Worm (Caenorhabditis elegans) whole organism, L2 larva: Measurements from ENCODE around the gene C50F4.10.

Experiments used
- C34F6.9 ChIP-seq: fragments of 150-350 bp; optimal IDR thresholded peaks from 2 replicates; lab custom pipeline; 2014; ENCODE audit warnings: missing biosample characterization, missing genetic modification characterization
- F13H6.1 ChIP-seq: sonication (generic microtip); optimal IDR thresholded peaks from 2 replicates; lab custom pipeline; 2016; ENCODE audit warnings: missing genetic modification characterization, missing compliant biosample characterization
- R02D3.7 ChIP-seq: fragments of 150-350 bp; optimal IDR thresholded peaks from 2 replicates; lab custom pipeline; 2014; ENCODE audit warnings: missing biosample characterization, missing genetic modification characterization
- Y55F3AM.14 ChIP-seq: fragments of 200-800 bp; sonication (Bioruptor generic); optimal IDR thresholded peaks from 2 replicates; lab custom pipeline; 2018; ENCODE audit warnings: mild to moderate bottlenecking, missing genetic modification characterization, missing compliant biosample characterization
- ZK546.5 ChIP-seq: sonication (generic microtip); optimal IDR thresholded peaks from 2 replicates; lab custom pipeline; 2017; ENCODE audit warnings: missing biosample characterization, missing genetic modification characterization
- alr-1 ChIP-seq: fragments of 150-350 bp; optimal IDR thresholded peaks from 2 replicates; lab custom pipeline; 2014; ENCODE audit warnings: missing biosample characterization, missing genetic modification characterization
- aly-2 ChIP-seq: fragments of 150-350 bp; optimal IDR thresholded peaks from 2 replicates; lab custom pipeline; 2014; ENCODE audit warnings: missing biosample characterization, missing genetic modification characterization
- ama-1 ChIP-seq: fragments of 150-350 bp; optimal IDR thresholded peaks from 2 replicates; lab custom pipeline; 2018; ENCODE audit warnings: inconsistent platforms
- blmp-1 ChIP-seq: sonication (generic microtip); optimal IDR thresholded peaks from 2 replicates; lab custom pipeline; 2017; ENCODE audit warnings: missing genetic modification characterization, mild to moderate bottlenecking, missing compliant biosample characterization, antibody characterized with exemption, moderate library complexity; ENCODE audit not compliant: insufficient read depth
- ceh-16 ChIP-seq: fragments of 150-350 bp; optimal IDR thresholded peaks from 2 replicates; lab custom pipeline; 2014; ENCODE audit warnings: missing biosample characterization, missing genetic modification characterization
- ceh-82 ChIP-seq: fragments of 150-350 bp; optimal IDR thresholded peaks from 2 replicates; lab custom pipeline; 2014; ENCODE audit warnings: missing biosample characterization, missing genetic modification characterization
- crh-2 ChIP-seq: sonication (generic microtip); optimal IDR thresholded peaks from 2 replicates; lab custom pipeline; 2017; ENCODE audit warnings: missing biosample characterization, missing genetic modification characterization
- dmd-4 ChIP-seq: sonication (generic microtip); optimal IDR thresholded peaks from 2 replicates; lab custom pipeline; 2017; ENCODE audit warnings: missing biosample characterization, missing genetic modification characterization
- egl-27 ChIP-seq: sonication (generic microtip); optimal IDR thresholded peaks from 3 replicates; lab custom pipeline; 2017; ENCODE audit warnings: missing biosample characterization, missing genetic modification reagents, missing genetic modification characterization
- elt-1 ChIP-seq: fragments of 150-350 bp; optimal IDR thresholded peaks from 2 replicates; lab custom pipeline; 2014; ENCODE audit warnings: missing biosample characterization, missing genetic modification characterization
- elt-3 ChIP-seq: sonication (generic microtip); optimal IDR thresholded peaks from 2 replicates; lab custom pipeline; 2017; ENCODE audit warnings: missing biosample characterization, missing genetic modification characterization
- fos-1 ChIP-seq: fragments of 150-350 bp; optimal IDR thresholded peaks from 2 replicates; lab custom pipeline; 2014; ENCODE audit warnings: missing biosample characterization, missing genetic modification characterization
- gmeb-1 ChIP-seq: fragments of 150-350 bp; optimal IDR thresholded peaks from 2 replicates; lab custom pipeline; 2014; ENCODE audit warnings: missing biosample characterization, missing genetic modification characterization
- lin-11 ChIP-seq: fragments of 150-350 bp; sonication (generic microtip); optimal IDR thresholded peaks from 2 replicates; lab custom pipeline; 2014; ENCODE audit warnings: missing biosample characterization, missing genetic modification characterization, inconsistent platforms, mixed read lengths
- lin-13 ChIP-seq: fragments of 150-350 bp; optimal IDR thresholded peaks from 2 replicates; lab custom pipeline; 2014; ENCODE audit warnings: missing biosample characterization, missing genetic modification reagents, missing genetic modification characterization
- lin-39 ChIP-seq: fragments of 150-350 bp; optimal IDR thresholded peaks from 2 replicates; lab custom pipeline; 2014; ENCODE audit warnings: missing biosample characterization, missing genetic modification reagents, missing genetic modification characterization
- lsy-2 ChIP-seq, 2 experiments: fragments of 150-350 bp in 1 of 2; sonication (generic microtip) in 1 of 2; optimal IDR thresholded peaks; 2 replicates each; lab custom pipeline; 2014 to 2017; ENCODE audit warnings: missing biosample characterization in 2 of 2, missing genetic modification characterization in 2 of 2
- mab-5 ChIP-seq: fragments of 150-350 bp; optimal IDR thresholded peaks from 2 replicates; lab custom pipeline; 2014; ENCODE audit warnings: missing biosample characterization, missing genetic modification characterization
- mbf-1 ChIP-seq: sonication (generic microtip); optimal IDR thresholded peaks from 2 replicates; lab custom pipeline; 2017; ENCODE audit warnings: missing biosample characterization, missing genetic modification characterization
- mdl-1 ChIP-seq, 2 experiments: fragments of 150-350 bp in 1 of 2; sonication (generic microtip) in 1 of 2; optimal IDR thresholded peaks; 2 replicates each; lab custom pipeline; 2017; ENCODE audit warnings: missing biosample characterization in 2 of 2, missing genetic modification characterization in 2 of 2
- nhr-10 ChIP-seq: sonication (generic microtip); optimal IDR thresholded peaks from 2 replicates; lab custom pipeline; 2017; ENCODE audit warnings: missing biosample characterization, missing genetic modification characterization
- nhr-11 ChIP-seq: fragments of 150-350 bp; optimal IDR thresholded peaks from 2 replicates; lab custom pipeline; 2014; ENCODE audit warnings: missing biosample characterization, missing genetic modification characterization
- nhr-12 ChIP-seq: fragments of 150-350 bp; optimal IDR thresholded peaks from 2 replicates; lab custom pipeline; 2014; ENCODE audit warnings: missing biosample characterization, missing genetic modification characterization
- nhr-129 ChIP-seq: fragments of 150-350 bp; optimal IDR thresholded peaks from 2 replicates; lab custom pipeline; 2014; ENCODE audit warnings: missing biosample characterization, missing genetic modification characterization
- nhr-21 ChIP-seq: fragments of 150-350 bp; optimal IDR thresholded peaks from 2 replicates; lab custom pipeline; 2014; ENCODE audit warnings: missing biosample characterization, missing genetic modification characterization
- nhr-23 ChIP-seq: fragments of 150-350 bp; optimal IDR thresholded peaks from 2 replicates; lab custom pipeline; 2014; ENCODE audit warnings: missing biosample characterization, missing genetic modification reagents, missing genetic modification characterization
- nhr-237 ChIP-seq: fragments of 150-350 bp; optimal IDR thresholded peaks from 2 replicates; lab custom pipeline; 2014; ENCODE audit warnings: missing biosample characterization, missing genetic modification characterization
- nhr-25 ChIP-seq: fragments of 150-350 bp; sonication (generic microtip); optimal IDR thresholded peaks from 3 replicates; lab custom pipeline; 2014; ENCODE audit warnings: missing biosample characterization, missing genetic modification characterization
- nhr-6 ChIP-seq: fragments of 150-350 bp; optimal IDR thresholded peaks from 2 replicates; lab custom pipeline; 2014; ENCODE audit warnings: missing biosample characterization, missing genetic modification characterization
- nhr-77 ChIP-seq: fragments of 150-350 bp; optimal IDR thresholded peaks from 2 replicates; lab custom pipeline; 2014; ENCODE audit warnings: missing biosample characterization, missing genetic modification characterization
- peb-1 ChIP-seq: fragments of 150-350 bp; optimal IDR thresholded peaks from 2 replicates; lab custom pipeline; 2014; ENCODE audit warnings: missing biosample characterization, missing genetic modification characterization
- sem-4 ChIP-seq: fragments of 150-350 bp; optimal IDR thresholded peaks from 2 replicates; lab custom pipeline; 2014; ENCODE audit warnings: missing biosample characterization, missing genetic modification reagents, missing genetic modification characterization
- skn-1 ChIP-seq: sonication (generic microtip); optimal IDR thresholded peaks from 2 replicates; lab custom pipeline; 2017; ENCODE audit warnings: missing biosample characterization, missing genetic modification characterization
- sma-3 ChIP-seq: sonication (generic microtip); optimal IDR thresholded peaks from 2 replicates; lab custom pipeline; 2016; ENCODE audit warnings: missing genetic modification reagents, missing genetic modification characterization, missing compliant biosample characterization
- sma-9 ChIP-seq, 2 experiments: fragments of 150-350 bp in 1 of 2; sonication (generic microtip) in 1 of 2; optimal IDR thresholded peaks; 2 replicates each; lab custom pipeline; 2014 to 2016; ENCODE audit warnings: missing genetic modification characterization in 2 of 2, mild to moderate bottlenecking in 1 of 2, missing biosample characterization in 1 of 2, missing compliant biosample characterization in 1 of 2, missing genetic modification reagents in 1 of 2, moderate library complexity in 1 of 2
- snpc-4 ChIP-seq: fragments of 150-350 bp; optimal IDR thresholded peaks from 2 replicates; lab custom pipeline; 2014; ENCODE audit warnings: missing biosample characterization, missing genetic modification characterization
- unc-39 ChIP-seq: fragments of 150-350 bp; optimal IDR thresholded peaks from 2 replicates; lab custom pipeline; 2014; ENCODE audit warnings: missing biosample characterization, missing genetic modification characterization
- unc-55 ChIP-seq: fragments of 150-350 bp; sonication (generic microtip); optimal IDR thresholded peaks from 3 replicates; lab custom pipeline; 2014; ENCODE audit warnings: missing biosample characterization, missing genetic modification reagents, missing genetic modification characterization
- unc-62 ChIP-seq: fragments of 150-350 bp; optimal IDR thresholded peaks from 2 replicates; lab custom pipeline; 2014; ENCODE audit warnings: missing biosample characterization, missing genetic modification reagents, missing genetic modification characterization
- zag-1 ChIP-seq: fragments of 150-350 bp; optimal IDR thresholded peaks from 2 replicates; lab custom pipeline; 2014; ENCODE audit warnings: missing biosample characterization, missing genetic modification characterization
- ztf-1 ChIP-seq: fragments of 200-800 bp; sonication (Bioruptor generic); conservative IDR thresholded peaks from 2 replicates; pipeline ENCODE4 v1.3.6; 2022; ENCODE audit warnings: missing genetic modification characterization, missing compliant biosample characterization
- ztf-11 ChIP-seq: sonication (generic microtip); optimal IDR thresholded peaks from 2 replicates; lab custom pipeline; 2017; ENCODE audit warnings: missing biosample characterization, missing genetic modification characterization
- ztf-4 ChIP-seq: fragments of 150-350 bp; optimal IDR thresholded peaks from 2 replicates; lab custom pipeline; 2014; ENCODE audit warnings: missing biosample characterization, missing genetic modification characterization

Gene C50F4.10

DNA sequence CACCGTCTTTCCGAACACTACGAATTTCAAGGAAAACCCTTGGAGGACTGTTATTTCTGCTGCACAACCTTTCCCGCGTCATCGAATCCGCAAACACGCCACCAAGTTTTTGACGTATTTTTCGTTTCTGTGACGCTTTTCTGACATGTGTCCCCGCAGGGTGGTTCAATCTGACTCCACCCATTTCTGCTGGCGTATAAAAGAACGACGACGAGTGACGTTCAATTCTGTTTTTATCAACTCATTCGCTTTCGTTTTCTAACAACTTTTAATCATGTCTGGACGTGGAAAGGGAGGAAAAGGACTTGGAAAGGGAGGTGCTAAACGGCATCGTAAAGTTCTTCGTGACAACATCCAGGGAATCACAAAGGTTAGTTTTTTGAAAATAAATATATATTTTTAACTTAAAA is 15.5 kb upstream of the C50F4.10 start, which contains the start of gene his-37:
TSS of gene his-37 (plus strand) at position 246 of the 410 bp plus-strand sequence.
- TF ChIP-seq nhr-25 (tag; lab: Kevin White, UChicago): peak; percentile 99
- peak; percentile 38 for TF ChIP-seq ztf-11
- peak; percentile 99 for TF ChIP-seq nhr-6 (tag; lab: Kevin White, UChicago)
- TF ChIP-seq ceh-82 (tag; lab: Kevin White, UChicago): peak; percentile 88
- TF ChIP-seq ama-1 (lab: Kevin White, UChicago): peak; percentile 89
- TF ChIP-seq lin-39 (tag; lab: Kevin White, UChicago): peak; percentile 68
- peak; percentile 71 for TF ChIP-seq nhr-12
- TF ChIP-seq skn-1 (tag; lab: Kevin White, UChicago): peak; percentile 91
- TF ChIP-seq dmd-4 (tag; lab: Kevin White, UChicago): peak; percentile 66
- TF ChIP-seq mdl-1 (tag; optimal IDR thresholded peaks at IDR 0.05; lab: Kevin White, UChicago): peak; percentile 90 to 92
- TF ChIP-seq unc-62: peak; percentile 92
- TF ChIP-seq nhr-11 (tag; lab: Kevin White, UChicago): peak; percentile 67
- TF ChIP-seq C34F6.9 (tag; lab: Kevin White, UChicago): peak; percentile 100
- peak; percentile 98 for TF ChIP-seq Y55F3AM.14 (GFP tag; lab: Kevin White, UChicago)
- peak; percentile 92 for TF ChIP-seq nhr-77 (tag; lab: Kevin White, UChicago)
- TF ChIP-seq crh-2 (tag; lab: Kevin White, UChicago): peak; percentile 100
- peak; percentile 100 for TF ChIP-seq sma-3 (GFP tag; lab: Kevin White, UChicago)
- TF ChIP-seq mab-5 (tag; lab: Kevin White, UChicago): peak; percentile 94
- peak; percentile 91 for TF ChIP-seq nhr-10
- no peak for TF ChIP-seq aly-2
- peak; percentile 98 for TF ChIP-seq sma-9 (GFP tag; optimal IDR thresholded peaks at IDR 0.05; lab: Kevin White, UChicago)
- no peak for TF ChIP-seq sma-9 (tag; optimal IDR thresholded peaks at IDR 0.05; lab: Kevin White, UChicago)
- no peak for TF ChIP-seq peb-1 (tag; lab: Kevin White, UChicago)
- TF ChIP-seq alr-1 (tag; lab: Kevin White, UChicago): no peak
- TF ChIP-seq unc-55: peak; percentile 98
- TF ChIP-seq unc-39: peak; percentile 41
- TF ChIP-seq snpc-4 (tag; lab: Kevin White, UChicago): peak; percentile 93
- peak; percentile 96 for TF ChIP-seq egl-27 (tag; lab: Kevin White, UChicago)
- TF ChIP-seq lin-11 (tag; lab: Kevin White, UChicago): peak; percentile 98
- TF ChIP-seq nhr-129: peak; percentile 99
- peak; percentile 94 to 97 for TF ChIP-seq lsy-2 (tag; optimal IDR thresholded peaks at IDR 0.05; lab: Kevin White, UChicago)
- peak; percentile 99 for TF ChIP-seq nhr-21 (tag; lab: Kevin White, UChicago)
- no peak for TF ChIP-seq mbf-1 (tag; lab: Kevin White, UChicago)
- no peak for TF ChIP-seq elt-1
- peak; percentile 93 for TF ChIP-seq ceh-16 (tag; lab: Kevin White, UChicago)
- TF ChIP-seq blmp-1 (tag; lab: Kevin White, UChicago): peak; percentile 95
- peak; percentile 98 for TF ChIP-seq lin-13 (GFP tag; lab: Kevin White, UChicago)
- no peak for TF ChIP-seq elt-3 (tag; lab: Kevin White, UChicago)
- TF ChIP-seq ztf-1 (GFP tag; lab: Robert Waterston, UW): no peak
- peak; percentile 95 for TF ChIP-seq gmeb-1 (tag; lab: Kevin White, UChicago)
- peak; percentile 99 for TF ChIP-seq sem-4 (tag; lab: Kevin White, UChicago)
- peak; percentile 90 for TF ChIP-seq nhr-237 (tag; lab: Kevin White, UChicago)
- no peak for TF ChIP-seq nhr-23 (tag; lab: Kevin White, UChicago)
- TF ChIP-seq fos-1 (tag; lab: Kevin White, UChicago): peak; percentile 100
- peak; percentile 80 for TF ChIP-seq ZK546.5 (tag; lab: Kevin White, UChicago)
- TF ChIP-seq F13H6.1 (tag; lab: Kevin White, UChicago): peak; percentile 98
- TF ChIP-seq zag-1 (tag; lab: Kevin White, UChicago): peak; percentile 98
- TF ChIP-seq ztf-4 (tag; lab: Kevin White, UChicago): peak; percentile 98
- TF ChIP-seq R02D3.7 (tag; lab: Kevin White, UChicago): peak; percentile 72
- TF ChIP-seq, all 48 proteins: peak for 40
